Worm (Caenorhabditis elegans) whole organism, late embryonic: ENCODE measurements around the gene grl-26.

Experiments used
- T23F11.4 ChIP-seq: fragments of 200-800 bp; sonication (Bioruptor generic); optimal IDR thresholded peaks from 2 replicates; lab custom pipeline; 2018; ENCODE audit warnings: mild to moderate bottlenecking, missing genetic modification characterization, missing compliant biosample characterization
- ceh-14 ChIP-seq: sonication (generic microtip); optimal IDR thresholded peaks from 2 replicates; lab custom pipeline; 2016; ENCODE audit warnings: missing genotype, missing genetic modification characterization, missing compliant biosample characterization
- elt-2 ChIP-seq: sonication (generic microtip); optimal IDR thresholded peaks from 2 replicates; lab custom pipeline; 2016; ENCODE audit warnings: missing genetic modification reagents, missing genetic modification characterization, missing compliant biosample characterization
- eyg-1 ChIP-seq: sonication (generic microtip); optimal IDR thresholded peaks from 2 replicates; lab custom pipeline; 2016; ENCODE audit warnings: missing genotype, missing genetic modification characterization, missing compliant biosample characterization
- fkh-10 ChIP-seq: fragments of 150-350 bp; optimal IDR thresholded peaks from 2 replicates; lab custom pipeline; 2014; ENCODE audit warnings: missing biosample characterization, missing genetic modification reagents, missing genetic modification characterization
- hlh-30 ChIP-seq: sonication (generic microtip); optimal IDR thresholded peaks from 2 replicates; lab custom pipeline; 2017; ENCODE audit warnings: antibody characterized with exemption, missing genetic modification characterization, missing compliant biosample characterization; ENCODE audit not compliant: insufficient read depth
- hlh-8 ChIP-seq: sonication (generic microtip); optimal IDR thresholded peaks from 2 replicates; lab custom pipeline; 2016; ENCODE audit warnings: missing genotype, missing genetic modification characterization, missing compliant biosample characterization
- nhr-11 ChIP-seq: fragments of 150-350 bp; optimal IDR thresholded peaks from 2 replicates; lab custom pipeline; 2014; ENCODE audit warnings: missing biosample characterization, missing genetic modification characterization
- odd-2 ChIP-seq: sonication (generic microtip); optimal IDR thresholded peaks from 2 replicates; lab custom pipeline; 2017; ENCODE audit warnings: antibody characterized with exemption, mild to moderate bottlenecking, missing genetic modification characterization, missing compliant biosample characterization
- pax-1 ChIP-seq: fragments of 150-350 bp; optimal IDR thresholded peaks from 2 replicates; lab custom pipeline; 2014; ENCODE audit warnings: missing biosample characterization, missing genetic modification characterization
- pha-4 ChIP-seq: fragments of 150-350 bp; optimal IDR thresholded peaks from 2 replicates; lab custom pipeline; 2018; ENCODE audit warnings: missing biosample characterization, missing genetic modification reagents, missing genetic modification characterization
- pqm-1 ChIP-seq: sonication (generic microtip); optimal IDR thresholded peaks from 2 replicates; lab custom pipeline; 2016; ENCODE audit warnings: missing genetic modification characterization, missing compliant biosample characterization
- ref-2 ChIP-seq: sonication (generic microtip); optimal IDR thresholded peaks from 2 replicates; lab custom pipeline; 2016; ENCODE audit warnings: missing genetic modification characterization, missing compliant biosample characterization
- syd-9 ChIP-seq: sonication (generic microtip); optimal IDR thresholded peaks from 2 replicates; lab custom pipeline; 2016; ENCODE audit warnings: mild to moderate bottlenecking, missing genetic modification characterization, moderate library complexity, missing compliant biosample characterization

ce11 chrIV:303264-303663 is 19.4 kb downstream of the grl-26 start:
- no peak for TF ChIP-seq hlh-30
- no peak for TF ChIP-seq pha-4 (tag; lab: Kevin White, UChicago)
- no peak for TF ChIP-seq pax-1
- no peak for TF ChIP-seq ceh-14 (tag; lab: Kevin White, UChicago)
- TF ChIP-seq ref-2 (tag; lab: Kevin White, UChicago), result no peak
- no peak for TF ChIP-seq fkh-10 (GFP tag; lab: Kevin White, UChicago)
- no peak for TF ChIP-seq nhr-11 (tag; lab: Kevin White, UChicago)
- TF ChIP-seq odd-2 (tag; lab: Kevin White, UChicago), result no peak
- TF ChIP-seq pqm-1 (tag; lab: Kevin White, UChicago), result no peak
- TF ChIP-seq elt-2 (tag; lab: Kevin White, UChicago), result no peak
- no peak for TF ChIP-seq T23F11.4 (GFP tag; lab: Kevin White, UChicago)
- no peak for TF ChIP-seq eyg-1
- TF ChIP-seq syd-9 (tag; lab: Kevin White, UChicago), result no peak
- TF ChIP-seq hlh-8 (tag; lab: Kevin White, UChicago), result no peak
